Worm (Caenorhabditis elegans) whole organism, late embryonic: Measurements from ENCODE around the gene sucl-1.

Experiments used
- ama-1 ChIP-seq: fragments of 150-350 bp; optimal IDR thresholded peaks from 2 replicates; lab custom pipeline; 2014
- ceh-9 ChIP-seq: sonication (generic microtip); optimal IDR thresholded peaks from 2 replicates; lab custom pipeline; 2016; ENCODE audit warnings: mild to moderate bottlenecking, missing genetic modification characterization, inconsistent platforms, missing compliant biosample characterization
- hlh-30 ChIP-seq: sonication (generic microtip); optimal IDR thresholded peaks from 2 replicates; lab custom pipeline; 2017; ENCODE audit warnings: antibody characterized with exemption, missing genetic modification characterization, missing compliant biosample characterization; ENCODE audit not compliant: insufficient read depth
- lim-6 ChIP-seq: sonication (generic microtip); optimal IDR thresholded peaks from 2 replicates; lab custom pipeline; 2016; ENCODE audit warnings: missing genetic modification characterization, missing compliant biosample characterization
- madf-2 ChIP-seq: sonication (generic microtip); optimal IDR thresholded peaks from 2 replicates; lab custom pipeline; 2017; ENCODE audit warnings: missing genetic modification characterization, missing compliant biosample characterization
- nhr-232 ChIP-seq: sonication (generic microtip); optimal IDR thresholded peaks from 2 replicates; lab custom pipeline; 2016; ENCODE audit warnings: missing genetic modification characterization, missing compliant biosample characterization
- pat-9 ChIP-seq: fragments of 200-800 bp; sonication (Bioruptor generic); optimal IDR thresholded peaks from 2 replicates; lab custom pipeline; 2018; ENCODE audit warnings: mild to moderate bottlenecking, missing genetic modification characterization, moderate library complexity, missing compliant biosample characterization
- sox-2 ChIP-seq: fragments of 200-800 bp; sonication (Bioruptor generic); IDR thresholded peaks from 2 replicates; pipeline ENCODE4 v1.3.6; 2022; ENCODE audit warnings: missing genetic modification reagents, missing genetic modification characterization, missing compliant biosample characterization
- syd-9 ChIP-seq: sonication (generic microtip); optimal IDR thresholded peaks from 2 replicates; lab custom pipeline; 2016; ENCODE audit warnings: mild to moderate bottlenecking, missing genetic modification characterization, moderate library complexity, missing compliant biosample characterization

ce11 chrX:14792315-14793197 lies 38.7 kb downstream of the sucl-1 start:
- no peak for TF ChIP-seq madf-2 (tag; lab: Kevin White, UChicago)
- no peak for TF ChIP-seq pat-9 (tag; lab: Kevin White, UChicago)
- no peak for TF ChIP-seq ceh-9 (tag; lab: Kevin White, UChicago)
- TF ChIP-seq nhr-232 (tag; lab: Kevin White, UChicago), result no peak
- TF ChIP-seq hlh-30 (tag; lab: Kevin White, UChicago), result no peak
- TF ChIP-seq lim-6 (tag; lab: Kevin White, UChicago), result no peak
- no peak for TF ChIP-seq ama-1 (lab: Kevin White, UChicago)
- no peak for TF ChIP-seq syd-9 (tag; lab: Kevin White, UChicago)
- TF ChIP-seq sox-2 (GFP tag; lab: Robert Waterston, UW), result no peak
